Worm (Caenorhabditis elegans) whole organism, late embryonic: Measurements from ENCODE around the gene str-41.

Experiments
- ama-1 ChIP-seq: fragments of 150-350 bp; optimal IDR thresholded peaks from 2 replicates; lab custom pipeline; 2014
- dve-1 ChIP-seq: sonication (generic microtip); optimal IDR thresholded peaks from 2 replicates; lab custom pipeline; 2017; ENCODE audit warnings: antibody characterized with exemption, mild to moderate bottlenecking, missing genetic modification characterization, missing compliant biosample characterization
- ets-4 ChIP-seq: sonication (generic microtip); optimal IDR thresholded peaks from 2 replicates; lab custom pipeline; 2016; ENCODE audit warnings: missing genetic modification characterization, missing compliant biosample characterization
- fax-1 ChIP-seq: sonication (generic microtip); optimal IDR thresholded peaks from 2 replicates; lab custom pipeline; 2016; ENCODE audit warnings: missing genotype, missing genetic modification characterization, missing compliant biosample characterization
- hlh-13 ChIP-seq: fragments of 200-800 bp; sonication (Bioruptor generic); optimal IDR thresholded peaks from 2 replicates; lab custom pipeline; 2018; ENCODE audit warnings: mild to moderate bottlenecking, missing genetic modification characterization, missing compliant biosample characterization
- pha-4 ChIP-seq: fragments of 150-350 bp; optimal IDR thresholded peaks from 2 replicates; lab custom pipeline; 2018; ENCODE audit warnings: missing biosample characterization, missing genetic modification reagents, missing genetic modification characterization
- pros-1 ChIP-seq: fragments of 150-350 bp; optimal IDR thresholded peaks from 2 replicates; lab custom pipeline; 2014; ENCODE audit warnings: missing biosample characterization, missing genetic modification reagents, missing genetic modification characterization
- sox-2 ChIP-seq: fragments of 200-800 bp; sonication (Bioruptor generic); IDR thresholded peaks from 2 replicates; pipeline ENCODE4 v1.3.6; 2022; ENCODE audit warnings: missing genetic modification reagents, missing genetic modification characterization, missing compliant biosample characterization

- no peak for TF ChIP-seq pros-1 (tag; lab: Kevin White, UChicago)
- TF ChIP-seq dve-1 (tag; lab: Kevin White, UChicago): no peak
- TF ChIP-seq pha-4 (tag; lab: Kevin White, UChicago): no peak
- TF ChIP-seq ama-1 (lab: Kevin White, UChicago): no peak
- TF ChIP-seq sox-2: no peak
- no peak for TF ChIP-seq hlh-13
- no peak for TF ChIP-seq ets-4 (tag; lab: Kevin White, UChicago)
- no peak for TF ChIP-seq fax-1 (tag; lab: Kevin White, UChicago)
Measured at ce11 chrV:7439807-7440206, 28.0 kb downstream of the str-41 start, which contains the start of gene try-13.
